Worm (Caenorhabditis elegans): Measurements from ENCODE around the gene B0285.3.
A peak's percentile ranks its signal among the peaks of the same experiment; 100 is the strongest.

B0285.3 gene

DNA sequence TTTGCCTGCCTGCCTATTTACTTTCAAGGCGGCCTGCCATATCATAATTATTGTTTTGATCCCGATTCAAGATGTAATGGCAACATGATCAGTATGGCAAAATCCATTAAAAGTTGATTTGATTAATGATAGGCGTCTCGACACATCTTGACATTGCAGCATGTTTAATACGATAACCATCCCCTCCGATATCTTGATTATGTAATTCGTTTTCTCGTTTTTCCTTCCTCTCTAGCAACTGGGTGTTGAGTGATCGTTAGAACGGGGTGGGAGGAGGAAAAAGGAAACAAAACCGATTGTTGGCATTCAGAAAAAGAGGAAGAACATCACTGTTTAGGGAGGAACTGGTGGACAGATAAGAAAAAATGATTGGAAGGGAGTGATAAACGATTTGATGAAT lies 48.8 kb upstream of the B0285.3 start:
- TF ChIP-seq daf-12 (tag; optimal IDR thresholded peaks at IDR 0.05) (no peak), lin-13 (GFP tag; optimal IDR thresholded peaks at IDR 0.05) (no peak), rbr-2 (tag; optimal IDR thresholded peaks at IDR 0.05) (no peak), aha-1 (tag) (peak; percentile 38)

DNA sequence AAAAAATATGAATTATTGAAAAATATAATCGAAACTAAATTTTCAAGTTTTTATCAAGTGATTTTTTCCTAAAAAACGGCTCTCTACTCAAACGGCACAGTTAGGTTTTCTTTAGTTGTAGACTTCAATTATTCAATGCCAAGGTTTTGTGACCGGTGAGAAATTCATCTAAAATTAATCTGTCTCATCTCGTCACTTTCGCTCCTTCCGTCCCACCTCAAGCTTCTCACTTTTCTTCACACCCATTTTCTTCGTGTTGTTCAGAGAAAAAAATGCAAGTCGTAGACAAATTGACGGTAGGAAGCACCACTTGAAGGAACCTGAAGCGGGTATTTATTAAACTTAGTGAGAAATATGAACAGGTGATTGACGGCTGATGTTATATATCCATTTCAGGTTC lies 48.2 kb upstream of the B0285.3 start:
- TF ChIP-seq nhr-76 (tag; optimal IDR thresholded peaks at IDR 0.05): no peak
- no peak for TF ChIP-seq attf-4 (tag; optimal IDR thresholded peaks at IDR 0.05)
- TF ChIP-seq tra-1 (GFP tag; IDR thresholded peaks at IDR 0.05): no peak
- no peak for TF ChIP-seq D1046.2 (GFP tag; IDR thresholded peaks at IDR 0.05)
- no peak for TF ChIP-seq Y5F2A.4 (GFP tag; optimal IDR thresholded peaks at IDR 0.05)
- TF ChIP-seq lin-13 (GFP tag; optimal IDR thresholded peaks at IDR 0.05): no peak
- TF ChIP-seq sdz-12 (GFP tag; optimal IDR thresholded peaks at IDR 0.05): no peak
- no peak for TF ChIP-seq daf-12 (tag; optimal IDR thresholded peaks at IDR 0.05)
- TF ChIP-seq F37D6.2 (tag; optimal IDR thresholded peaks at IDR 0.05): no peak
- no peak for TF ChIP-seq set-16 (GFP tag; IDR thresholded peaks at IDR 0.05)
- no peak for TF ChIP-seq unc-130 (GFP tag; optimal IDR thresholded peaks at IDR 0.05)
- TF ChIP-seq nhr-6 (tag; optimal IDR thresholded peaks at IDR 0.05): no peak

DNA sequence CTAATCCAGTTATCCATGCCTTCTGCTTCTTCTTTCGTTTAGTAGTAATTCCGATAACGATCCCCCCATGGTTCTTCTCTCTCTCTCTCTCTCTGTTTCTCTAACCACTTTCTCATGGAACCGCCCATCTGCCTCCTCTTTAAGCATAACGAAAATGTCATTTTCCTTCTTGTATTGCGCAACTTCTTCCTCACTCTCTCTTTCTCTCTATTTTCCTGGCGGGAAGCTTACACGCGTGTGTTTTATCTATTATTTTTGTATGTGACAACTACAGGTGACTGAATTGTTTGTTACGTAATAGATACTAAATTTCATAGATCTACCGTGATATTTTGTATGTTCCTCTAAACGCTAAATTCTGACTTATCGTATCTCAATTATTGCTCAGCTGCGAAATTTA lies 47.3 kb upstream of the B0285.3 start:
- no peak for TF ChIP-seq daf-12 (tag; optimal IDR thresholded peaks at IDR 0.05)
- no peak for TF ChIP-seq skn-1 (tag; optimal IDR thresholded peaks at IDR 0.05)
- TF ChIP-seq nhr-10 (tag; optimal IDR thresholded peaks at IDR 0.05): no peak
- TF ChIP-seq F44E2.7 (GFP tag; IDR thresholded peaks at IDR 0.05): no peak
- no peak for TF ChIP-seq Y5F2A.4 (GFP tag; optimal IDR thresholded peaks at IDR 0.05)
- TF ChIP-seq nhr-237 (tag; optimal IDR thresholded peaks at IDR 0.05): no peak

DNA sequence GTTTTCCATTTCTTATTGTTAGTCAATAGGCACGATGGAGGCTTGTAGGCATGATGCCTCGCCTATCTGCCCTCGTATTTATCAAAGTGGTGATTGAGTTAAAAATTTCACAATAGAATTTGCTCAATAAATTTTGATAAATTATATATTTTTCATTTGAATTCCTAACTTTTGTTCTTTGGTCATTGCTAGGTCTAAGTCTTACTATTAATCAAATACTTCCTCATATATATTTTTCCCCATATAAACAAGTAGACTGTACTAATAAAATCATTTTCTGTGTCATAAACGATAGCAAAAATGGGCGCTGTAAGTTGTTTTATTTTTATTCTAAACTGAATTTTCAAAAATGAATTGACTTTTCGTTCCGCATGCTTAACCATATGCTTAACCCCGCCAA lies 41.4 kb upstream of the B0285.3 start, which contains the start of gene pals-28:
TSS of gene pals-28 (plus strand) at position 301 of the 400 bp plus-strand sequence.
- TF ChIP-seq rbr-2 (tag; optimal IDR thresholded peaks at IDR 0.05): no peak
- TF ChIP-seq ceh-62 (tag; optimal IDR thresholded peaks at IDR 0.05): no peak
- no peak for TF ChIP-seq ztf-7 (tag; optimal IDR thresholded peaks at IDR 0.05)
- TF ChIP-seq F44E2.7 (GFP tag; IDR thresholded peaks at IDR 0.05): no peak
- no peak for TF ChIP-seq spr-3 (GFP tag; optimal IDR thresholded peaks at IDR 0.05)
- TF ChIP-seq daf-16 (GFP tag; optimal IDR thresholded peaks at IDR 0.05): no peak
- TF ChIP-seq daf-16 (tag; optimal IDR thresholded peaks at IDR 0.05): no peak
- TF ChIP-seq ceh-44 (GFP tag; IDR thresholded peaks at IDR 0.05): no peak

DNA sequence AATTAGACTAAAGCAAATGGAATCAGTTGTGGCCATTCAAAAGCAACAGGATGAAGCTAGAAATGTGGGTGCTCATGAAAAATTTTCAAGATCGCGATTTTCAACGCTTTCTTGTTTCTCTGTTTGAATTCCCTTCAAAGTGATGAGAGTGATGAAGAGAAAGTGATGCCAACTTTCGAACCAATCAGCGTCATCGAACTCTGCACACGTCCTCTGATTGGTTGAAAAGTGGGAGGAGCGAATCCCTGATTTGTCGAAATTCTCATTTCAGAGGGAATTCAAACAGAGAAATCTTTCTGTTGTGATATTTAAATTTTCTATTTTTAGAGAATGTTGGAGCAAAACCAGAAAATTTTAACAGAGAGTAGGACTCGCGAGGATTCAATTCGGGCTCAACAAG lies 39.0 kb upstream of the B0285.3 start:
- no peak for TF ChIP-seq zfp-2 (tag; optimal IDR thresholded peaks at IDR 0.05)
- TF ChIP-seq unc-62 (GFP tag; optimal IDR thresholded peaks at IDR 0.05 in 1 of 2): no peak
- TF ChIP-seq unc-62 (tag; optimal IDR thresholded peaks at IDR 0.05): no peak
- no peak for TF ChIP-seq lin-13 (GFP tag; optimal IDR thresholded peaks at IDR 0.05)
- TF ChIP-seq nhr-77 (tag; optimal IDR thresholded peaks at IDR 0.05): no peak
- no peak for TF ChIP-seq daf-16 (GFP tag; optimal IDR thresholded peaks at IDR 0.05)
- no peak for TF ChIP-seq daf-16 (tag; optimal IDR thresholded peaks at IDR 0.05)
- TF ChIP-seq spr-1 (tag; optimal IDR thresholded peaks at IDR 0.05): no peak
- peak; percentile 87 for TF ChIP-seq aha-1 (tag)

DNA sequence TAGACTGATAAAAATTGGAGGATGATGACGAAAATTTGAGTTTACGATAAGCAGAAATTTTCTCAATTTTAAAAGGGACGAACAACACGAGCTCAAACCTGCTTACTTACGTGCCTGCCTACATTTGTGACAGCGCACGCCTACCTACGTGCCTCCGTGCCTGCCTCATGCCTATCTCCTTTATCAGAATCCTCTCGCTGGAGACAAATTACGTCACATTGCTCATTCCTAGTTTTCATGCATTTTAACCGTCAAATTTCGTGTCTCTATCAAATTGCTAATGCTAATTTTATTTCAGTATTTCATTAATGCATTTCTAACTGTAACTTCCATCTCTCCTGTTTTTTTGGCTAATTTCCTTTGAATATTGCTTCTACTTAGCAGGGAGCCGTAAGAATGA lies 38.2 kb upstream of the B0285.3 start, which contains the start of gene pals-27:
TSS of gene pals-27 (plus strand) at position 301 of the 400 bp plus-strand sequence.
- no peak for TF ChIP-seq F44E2.7 (GFP tag; IDR thresholded peaks at IDR 0.05)
- no peak for TF ChIP-seq lir-3 (tag; optimal IDR thresholded peaks at IDR 0.05)
- TF ChIP-seq php-3 (GFP tag; IDR thresholded peaks at IDR 0.05): no peak
- no peak for TF ChIP-seq ztf-11 (tag; optimal IDR thresholded peaks at IDR 0.05)
- TF ChIP-seq jun-1 (tag; optimal IDR thresholded peaks at IDR 0.05): no peak
- TF ChIP-seq lsy-2 (tag; optimal IDR thresholded peaks at IDR 0.05): no peak
- no peak for TF ChIP-seq R02D3.7 (tag; optimal IDR thresholded peaks at IDR 0.05)
- no peak for TF ChIP-seq dmd-8 (GFP tag; IDR thresholded peaks at IDR 0.05)
- no peak for TF ChIP-seq ceh-28 (tag; optimal IDR thresholded peaks at IDR 0.05)
- TF ChIP-seq nhr-111 (GFP tag; optimal IDR thresholded peaks at IDR 0.05): no peak
- TF ChIP-seq zag-1 (tag; optimal IDR thresholded peaks at IDR 0.05): no peak
- TF ChIP-seq mes-2 (tag; optimal IDR thresholded peaks at IDR 0.05; ENCODE audit: poor library complexity, severe bottlenecking): no peak
- no peak for TF ChIP-seq dpl-1 (GFP tag; optimal IDR thresholded peaks at IDR 0.05)
- no peak for TF ChIP-seq attf-4 (tag; optimal IDR thresholded peaks at IDR 0.05)
- no peak for TF ChIP-seq fos-1 (tag; optimal IDR thresholded peaks at IDR 0.05)

Data from whole organism, L4 larva.